Fruit fly (Drosophila melanogaster) whole organism, larva: Measurements from ENCODE around the gene CG5704.

Source experiments
- noc ChIP-seq: fragments of 200-800 bp; sonication (Bioruptor generic); optimal IDR thresholded peaks from 3 replicates; lab custom pipeline; 2019; ENCODE audit warnings: missing biosample characterization, mild to moderate bottlenecking, missing genetic modification characterization, moderate library complexity

The CG5704 gene

DNA sequence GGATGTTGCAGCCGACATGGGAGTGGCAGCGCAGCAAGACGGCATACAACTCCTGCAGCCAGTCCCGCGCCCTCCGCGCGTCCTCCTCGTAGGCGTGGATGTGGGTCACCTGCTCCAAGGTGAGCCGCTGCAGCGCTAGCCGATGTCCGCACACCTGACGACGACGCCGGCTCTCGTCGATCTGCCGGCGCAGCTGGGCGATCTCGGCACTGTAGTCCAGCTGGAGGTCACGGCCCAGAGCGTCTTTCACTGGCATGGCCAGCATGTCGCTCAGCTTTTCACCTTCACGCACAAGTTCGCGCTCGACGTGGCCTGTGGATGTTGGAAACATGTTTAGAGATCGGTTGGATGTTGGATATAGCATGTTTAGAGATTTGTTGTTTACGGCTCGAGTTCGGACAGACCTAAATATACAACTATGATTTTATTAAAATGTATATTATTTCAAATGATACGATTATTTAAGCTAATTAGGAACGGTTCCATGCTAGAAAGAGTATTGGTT is 13.3 kb downstream of the CG5704 start:
- no peak for TF ChIP-seq noc (tag; lab: Kevin White, UChicago)

- no peak for TF ChIP-seq noc (tag; lab: Kevin White, UChicago)
These were observed 18.0 kb downstream of the CG5704 start for dm6 chr3L:2152730-2153129.

DNA sequence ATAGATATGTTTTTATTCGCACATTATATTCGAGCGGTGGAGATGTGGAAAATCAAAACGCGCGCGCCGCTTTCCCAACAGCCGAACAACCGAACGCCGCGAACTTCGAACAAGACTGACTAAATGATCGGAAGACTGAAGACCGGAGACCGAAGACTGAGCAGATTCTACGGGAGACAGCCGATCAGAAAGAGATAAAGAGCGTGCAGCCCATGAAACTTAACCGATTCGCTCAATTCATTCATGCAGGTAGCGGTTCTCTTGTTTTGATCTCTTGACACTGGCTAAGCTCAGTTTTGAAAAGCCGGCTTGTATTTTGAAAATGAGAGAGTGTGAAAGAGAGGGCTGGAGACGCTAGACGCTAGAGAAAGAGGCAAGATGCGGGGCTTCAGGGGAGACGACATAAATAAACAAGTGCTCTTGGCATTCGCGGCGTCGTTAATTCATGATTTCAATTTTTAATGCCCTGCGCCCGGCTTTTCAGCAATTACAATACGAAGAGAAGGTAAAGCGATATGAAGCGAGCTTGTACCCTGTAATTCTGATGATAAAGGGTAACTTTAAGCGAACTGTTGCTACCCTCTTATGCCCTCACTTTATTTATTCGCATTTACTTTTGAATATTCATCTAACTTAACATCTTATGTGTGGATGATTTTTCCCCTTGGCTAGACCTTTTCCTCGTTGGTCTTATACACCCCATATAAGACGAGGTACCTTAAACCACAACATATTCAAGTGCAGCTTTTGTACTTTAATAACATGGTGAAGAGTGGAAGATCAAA is 19.0 kb downstream of the CG5704 start, which contains the start of gene zormin:
Gene zormin (minus strand): TSS at position 113 of the 785 bp plus-strand sequence.
- no peak for TF ChIP-seq noc (tag; lab: Kevin White, UChicago)

DNA sequence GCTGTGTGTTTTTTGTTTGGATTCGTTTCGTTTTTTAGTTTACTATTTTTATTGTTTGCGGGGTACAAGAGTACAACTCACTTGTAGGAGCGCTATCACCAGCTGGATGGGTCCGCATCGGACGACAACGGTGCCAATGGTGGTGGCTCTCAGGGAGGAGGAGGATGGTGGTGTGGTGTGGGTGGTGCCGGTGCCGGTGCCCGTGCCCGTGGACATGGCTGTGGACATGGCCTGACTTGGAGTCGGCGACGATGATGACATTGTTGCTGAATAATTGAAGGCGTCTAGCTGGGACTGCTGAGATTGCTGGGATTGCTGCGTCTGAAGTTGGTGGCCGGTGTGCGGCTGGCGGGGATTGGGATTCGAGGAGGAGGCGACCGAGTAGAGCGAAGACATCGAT is 21.1 kb downstream of the CG5704 start:
- no peak for TF ChIP-seq noc (tag; lab: Kevin White, UChicago)

DNA sequence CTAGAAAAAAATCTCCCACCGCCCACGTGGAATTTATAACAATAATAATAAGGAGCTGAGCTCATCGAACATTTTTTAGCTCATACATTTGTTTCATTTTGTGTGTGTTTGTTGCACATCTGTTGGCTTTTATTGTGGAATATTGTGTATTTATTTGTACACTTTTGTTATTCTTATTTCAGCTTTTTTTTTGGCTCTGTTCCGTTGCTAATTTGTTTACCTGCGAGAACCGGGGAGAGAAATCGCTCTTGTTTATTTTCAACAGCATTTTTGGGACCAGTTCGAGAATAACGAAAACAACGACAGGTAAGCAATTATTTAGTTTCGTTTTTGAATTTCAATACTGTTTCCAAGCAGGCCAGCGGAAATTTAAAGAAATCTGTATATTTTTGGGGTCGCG is 23.0 kb downstream of the CG5704 start:
- no peak for TF ChIP-seq noc (tag; lab: Kevin White, UChicago)

dm6 chr3L:2145019-2145418 is 25.8 kb downstream of the CG5704 start:
- TF ChIP-seq noc (tag; lab: Kevin White, UChicago), result no peak

DNA sequence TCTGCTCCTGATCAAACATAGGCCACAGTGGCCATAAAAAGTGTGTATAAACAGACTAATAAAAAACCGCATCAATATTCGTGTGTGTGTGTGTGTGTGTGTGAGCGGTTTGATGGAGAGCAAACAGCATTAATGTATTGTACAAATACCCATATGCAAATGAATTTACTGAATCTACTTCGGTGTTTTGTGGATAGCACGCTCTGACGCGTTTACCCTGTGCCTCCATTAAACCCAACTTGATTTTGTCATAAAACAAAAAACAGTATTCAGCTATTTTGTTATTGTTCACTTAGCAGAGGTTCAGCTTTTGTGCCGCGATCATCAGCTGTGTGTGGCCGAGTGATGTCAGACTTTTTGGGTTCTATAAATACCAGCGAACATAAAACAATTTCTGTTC is 26.4 kb downstream of the CG5704 start:
- no peak for TF ChIP-seq noc (tag; lab: Kevin White, UChicago)

DNA sequence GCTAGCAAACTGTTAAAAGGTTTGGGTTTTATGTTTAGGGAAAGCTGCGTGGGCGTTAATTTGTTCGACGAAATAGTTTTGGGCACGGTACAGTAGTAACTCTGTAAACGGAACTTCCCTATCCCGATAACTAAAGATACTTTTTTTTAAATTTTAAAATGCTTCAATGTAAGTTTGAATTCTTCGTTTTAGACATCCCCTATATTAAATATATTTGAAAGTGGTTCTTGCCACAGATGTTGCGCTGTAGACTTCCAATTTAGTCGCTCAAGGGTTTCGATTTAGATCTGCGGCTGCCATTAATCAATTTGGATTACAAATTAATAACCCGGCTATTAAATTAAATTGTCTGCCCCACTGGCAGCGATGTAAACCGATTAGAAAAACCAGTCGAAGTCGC is 28.3 kb downstream of the CG5704 start:
- no peak for TF ChIP-seq noc (tag; lab: Kevin White, UChicago)

DNA sequence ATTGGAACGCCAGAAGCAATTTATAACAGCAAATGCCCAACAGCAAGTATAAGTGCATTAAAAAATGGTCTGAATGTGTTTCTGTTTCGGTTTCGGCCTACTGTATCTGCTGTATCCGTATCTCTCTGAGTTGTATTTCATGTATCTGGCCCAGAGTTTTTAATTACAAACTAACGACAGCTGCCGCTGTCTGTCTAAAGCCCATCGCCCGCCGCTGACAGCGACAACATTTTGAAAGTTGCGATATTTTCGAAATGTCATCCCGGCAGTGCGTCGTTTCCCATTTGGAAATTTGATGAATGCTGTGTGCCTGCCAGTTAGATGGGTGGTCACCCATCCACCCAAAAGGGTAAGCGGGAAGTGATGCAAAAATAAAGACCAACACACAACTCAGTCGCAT is 34.4 kb downstream of the CG5704 start:
- no peak for TF ChIP-seq noc (tag; lab: Kevin White, UChicago)

- TF ChIP-seq noc (tag; lab: Kevin White, UChicago), result no peak
These were observed 48.4 kb downstream of the CG5704 start for dm6 chr3L:2122333-2122732.

DNA sequence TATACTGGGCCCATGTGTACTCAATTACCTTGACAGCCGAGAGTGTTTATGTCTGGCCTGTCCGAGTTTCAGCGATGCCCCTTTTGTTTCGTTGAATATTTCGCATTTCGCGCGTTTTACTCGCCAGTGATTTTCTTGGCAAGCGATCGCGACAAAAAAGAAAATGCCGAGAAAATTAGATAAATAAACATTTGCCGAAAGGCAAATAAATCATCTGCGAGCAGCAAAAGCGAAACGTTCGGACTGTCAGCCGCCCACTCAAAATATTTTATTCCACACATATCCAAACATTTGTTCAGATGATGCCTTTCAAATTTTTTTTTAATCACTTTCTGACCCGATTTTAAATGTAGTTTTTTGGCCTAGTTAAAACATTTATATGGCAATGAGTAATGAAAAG is 49.0 kb downstream of the CG5704 start:
- TF ChIP-seq noc (tag; lab: Kevin White, UChicago), result no peak
